Fruit fly (Drosophila melanogaster) whole organism, wandering third instar larva: ENCODE results near the gene hoe1.

Source experiments
- CG32264 ChIP-seq: fragments of 200-800 bp; sonication (Bioruptor generic); optimal IDR thresholded peaks from 2 replicates; lab custom pipeline; 2016; ENCODE audit warnings: missing biosample characterization, missing genetic modification characterization
- CG9705 ChIP-seq: fragments of 200-800 bp; sonication (Bioruptor generic); optimal IDR thresholded peaks from 2 replicates; lab custom pipeline; 2018; ENCODE audit warnings: missing biosample characterization, mild to moderate bottlenecking, missing genetic modification characterization
- CrebA ChIP-seq: fragments of 200-800 bp; sonication (Bioruptor generic); optimal IDR thresholded peaks from 2 replicates; lab custom pipeline; 2016; ENCODE audit warnings: missing biosample characterization, mild to moderate bottlenecking, missing genetic modification characterization, borderline replicate concordance
- Dfd ChIP-seq: fragments of >200 bp; optimal IDR thresholded peaks from 2 replicates; lab custom pipeline; 2017; ENCODE audit warnings: missing biosample characterization, missing genetic modification characterization
- Dif ChIP-seq: fragments of 200-275, 200-300 bp; sonication (Bioruptor generic); optimal IDR thresholded peaks from 2 replicates; lab custom pipeline; 2018; ENCODE audit warnings: missing biosample characterization, missing genetic modification characterization; ENCODE audit not compliant: partially characterized antibody
- GATAd ChIP-seq: sonication (Bioruptor generic); optimal IDR thresholded peaks from 2 replicates; lab custom pipeline; 2016; ENCODE audit warnings: missing biosample characterization, missing genetic modification characterization
- HLH106 ChIP-seq: fragments of 200-800 bp; optimal IDR thresholded peaks from 3 replicates; lab custom pipeline; 2019; ENCODE audit warnings: missing biosample characterization, mild to moderate bottlenecking, missing genetic modification characterization, moderate library complexity
- Hnf4 ChIP-seq: fragments of 200-800 bp; sonication (Bioruptor generic); optimal IDR thresholded peaks from 2 replicates; lab custom pipeline; 2016; ENCODE audit warnings: missing biosample characterization, mild to moderate bottlenecking, missing genetic modification characterization
- Hr78 ChIP-seq: fragments of >200 bp; optimal IDR thresholded peaks from 2 replicates; lab custom pipeline; 2017; ENCODE audit warnings: missing biosample characterization, missing genetic modification characterization
- Hr83 ChIP-seq: fragments of 200-300 bp; sonication (Bioruptor generic); optimal IDR thresholded peaks from 2 replicates; lab custom pipeline; 2016; ENCODE audit warnings: missing biosample characterization, mild to moderate bottlenecking, missing genetic modification characterization, moderate library complexity; ENCODE audit not compliant: poor library complexity, severe bottlenecking
- Jra ChIP-seq: sonication (Bioruptor generic); optimal IDR thresholded peaks from 2 replicates; lab custom pipeline; 2016; ENCODE audit warnings: missing biosample characterization, missing genetic modification characterization
- Mio ChIP-seq: sonication (Bioruptor generic); optimal IDR thresholded peaks from 2 replicates; lab custom pipeline; 2016; ENCODE audit warnings: missing biosample characterization, missing genetic modification characterization
- Myc ChIP-seq: fragments of >200 bp; optimal IDR thresholded peaks from 2 replicates; lab custom pipeline; 2017
- N ChIP-seq: fragments of >200 bp; optimal IDR thresholded peaks from 2 replicates; lab custom pipeline; 2018; ENCODE audit warnings: missing biosample characterization, missing external identifiers, missing genetic modification characterization
- OdsH ChIP-seq: fragments of 200-800 bp; sonication (Bioruptor generic); optimal IDR thresholded peaks from 2 replicates; lab custom pipeline; 2016; ENCODE audit warnings: missing biosample characterization, mild to moderate bottlenecking, missing genetic modification characterization
- Rel ChIP-seq, 2 experiments: fragments of 200-800 bp; sonication (Bioruptor generic) in 1 of 2; optimal IDR thresholded peaks; 2 replicates in 1 of 2; 3 replicates in 1 of 2; lab custom pipeline; 2016 to 2019; ENCODE audit warnings: mild to moderate bottlenecking in 2 of 2, missing biosample characterization in 2 of 2, missing genetic modification characterization in 2 of 2, moderate library complexity in 1 of 2
- Sp1 ChIP-seq: fragments of 200-800 bp; sonication (Bioruptor generic); optimal IDR thresholded peaks from 3 replicates; lab custom pipeline; 2019; ENCODE audit warnings: missing biosample characterization, mild to moderate bottlenecking, missing genetic modification characterization, moderate library complexity
- Vsx2 ChIP-seq: fragments of 200-300, 225-300 bp; sonication (Bioruptor generic); optimal IDR thresholded peaks from 2 replicates; lab custom pipeline; 2018; ENCODE audit warnings: missing biosample characterization, missing genetic modification characterization; ENCODE audit not compliant: partially characterized antibody
- br ChIP-seq: fragments of 200-800 bp; sonication (Bioruptor generic); optimal IDR thresholded peaks from 2 replicates; lab custom pipeline; 2016; ENCODE audit warnings: missing biosample characterization, missing genetic modification characterization
- brk ChIP-seq: fragments of 200-800 bp; sonication (Bioruptor generic); optimal IDR thresholded peaks from 2 replicates; lab custom pipeline; 2016; ENCODE audit warnings: missing biosample characterization, mild to moderate bottlenecking, missing genetic modification characterization
- dl ChIP-seq, 2 experiments: fragments of 175-275, 200-275 bp in 1 of 2; fragments of 200-275 bp in 1 of 2; sonication (Bioruptor generic); optimal IDR thresholded peaks; lab custom pipeline; 2018; ENCODE audit warnings: mild to moderate bottlenecking in 2 of 2, missing biosample characterization in 2 of 2, missing genetic modification characterization in 2 of 2, moderate library complexity in 2 of 2; ENCODE audit not compliant: partially characterized antibody in 2 of 2, insufficient read depth in 1 of 2
- dmrt93B ChIP-seq: fragments of 200-800 bp; sonication (Bioruptor generic); optimal IDR thresholded peaks from 2 replicates; lab custom pipeline; 2018; ENCODE audit warnings: missing biosample characterization, mild to moderate bottlenecking, missing genetic modification characterization
- dsf ChIP-seq: sonication (Bioruptor generic); optimal IDR thresholded peaks from 2 replicates; lab custom pipeline; 2016; ENCODE audit warnings: missing biosample characterization, missing genetic modification characterization, borderline replicate concordance
- ey ChIP-seq: fragments of 200-800 bp; sonication (Bioruptor generic); optimal IDR thresholded peaks from 2 replicates; lab custom pipeline; 2016; ENCODE audit warnings: missing biosample characterization, missing genetic modification characterization
- foxo ChIP-seq, 2 experiments: fragments of 200-800 bp; sonication (Bioruptor generic); optimal IDR thresholded peaks; 2 replicates in 1 of 2; 3 replicates in 1 of 2; lab custom pipeline; 2016 to 2017; ENCODE audit warnings: missing biosample characterization in 2 of 2, missing genetic modification characterization in 2 of 2
- fru ChIP-seq: fragments of 200-800 bp; sonication (Bioruptor generic); optimal IDR thresholded peaks from 3 replicates; lab custom pipeline; 2016; ENCODE audit warnings: missing biosample characterization, mild to moderate bottlenecking, missing genetic modification characterization
- h ChIP-seq: fragments of 200-800 bp; sonication (Bioruptor generic); optimal IDR thresholded peaks from 3 replicates; lab custom pipeline; 2016; ENCODE audit warnings: missing biosample characterization, mild to moderate bottlenecking, missing genetic modification characterization
- jim ChIP-seq: fragments of 175-275, 200-325 bp; sonication (Bioruptor generic); optimal IDR thresholded peaks from 2 replicates; lab custom pipeline; 2016; ENCODE audit warnings: missing biosample characterization, mild to moderate bottlenecking, missing genetic modification characterization
- lola ChIP-seq: fragments of >200 bp; optimal IDR thresholded peaks from 2 replicates; lab custom pipeline; 2017; ENCODE audit warnings: missing biosample characterization, missing genetic modification characterization
- pan ChIP-seq: fragments of >200 bp; optimal IDR thresholded peaks from 2 replicates; lab custom pipeline; 2017
- psq ChIP-seq: fragments of 200-800 bp; sonication (Bioruptor generic); optimal IDR thresholded peaks from 3 replicates; lab custom pipeline; 2017; ENCODE audit warnings: missing biosample characterization, mild to moderate bottlenecking, missing genetic modification characterization, moderate library complexity
- rgr ChIP-seq: fragments of 200-800 bp; sonication (Bioruptor generic); optimal IDR thresholded peaks from 3 replicates; lab custom pipeline; 2016; ENCODE audit warnings: missing biosample characterization, mild to moderate bottlenecking, missing genetic modification characterization
- sage ChIP-seq: fragments of 200-800 bp; sonication (Bioruptor generic); optimal IDR thresholded peaks from 2 replicates; lab custom pipeline; 2016; ENCODE audit warnings: missing biosample characterization, mild to moderate bottlenecking, missing genetic modification characterization
- sv ChIP-seq: fragments of 200-800 bp; sonication (Bioruptor generic); optimal IDR thresholded peaks from 3 replicates; lab custom pipeline; 2016; ENCODE audit warnings: missing biosample characterization, missing genetic modification characterization
- tai ChIP-seq: sonication (Bioruptor generic); optimal IDR thresholded peaks from 2 replicates; lab custom pipeline; 2016; ENCODE audit warnings: missing biosample characterization, missing genetic modification characterization
- usp ChIP-seq: fragments of >200 bp; optimal IDR thresholded peaks from 2 replicates; lab custom pipeline; 2017; ENCODE audit warnings: missing biosample characterization, missing genetic modification characterization
- woc ChIP-seq: sonication (Bioruptor generic); optimal IDR thresholded peaks from 2 replicates; lab custom pipeline; 2016; ENCODE audit warnings: missing biosample characterization, mild to moderate bottlenecking, missing genetic modification characterization

The hoe1 gene

DNA sequence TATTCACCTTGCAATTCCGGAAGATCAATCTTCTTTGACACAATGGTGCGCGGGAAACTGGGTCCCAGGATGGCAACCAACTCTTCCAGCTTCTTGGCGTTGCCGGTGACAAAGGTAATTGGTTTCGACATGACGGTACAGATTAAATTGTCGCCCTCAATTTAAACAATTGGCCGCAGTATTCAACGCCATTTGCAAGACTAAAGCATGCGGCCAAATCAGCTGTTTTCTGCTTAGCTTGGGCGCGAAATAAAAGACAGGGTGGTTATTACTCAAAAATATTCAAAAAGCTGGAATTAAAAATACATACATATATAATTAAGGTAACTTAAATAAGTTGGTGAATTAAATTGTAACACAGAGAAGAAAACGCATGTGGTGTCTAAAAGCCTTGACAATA, 47.0 kb upstream of the hoe1 start, which contains the start of gene CG8891:
TSS of gene CG8891 (minus strand) at position 242 of the 400 bp plus-strand sequence.
- TF ChIP-seq Rel (GFP tag; optimal IDR thresholded peaks at IDR 0.05; lab: Kevin White, UChicago), result no peak
- TF ChIP-seq Rel (tag; optimal IDR thresholded peaks at IDR 0.05; lab: Kevin White, UChicago), result no peak
- TF ChIP-seq h (GFP tag; lab: Kevin White, UChicago), result no peak
- TF ChIP-seq jim, result no peak
- no peak for TF ChIP-seq Sp1 (GFP tag; lab: Kevin White, UChicago)
- no peak for TF ChIP-seq psq
- TF ChIP-seq dmrt93B (GFP tag; lab: Kevin White, UChicago), result no peak
- TF ChIP-seq Mio (GFP tag; lab: Kevin White, UChicago), result no peak
- TF ChIP-seq Dfd (GFP tag; lab: Kevin White, UChicago), result no peak

DNA sequence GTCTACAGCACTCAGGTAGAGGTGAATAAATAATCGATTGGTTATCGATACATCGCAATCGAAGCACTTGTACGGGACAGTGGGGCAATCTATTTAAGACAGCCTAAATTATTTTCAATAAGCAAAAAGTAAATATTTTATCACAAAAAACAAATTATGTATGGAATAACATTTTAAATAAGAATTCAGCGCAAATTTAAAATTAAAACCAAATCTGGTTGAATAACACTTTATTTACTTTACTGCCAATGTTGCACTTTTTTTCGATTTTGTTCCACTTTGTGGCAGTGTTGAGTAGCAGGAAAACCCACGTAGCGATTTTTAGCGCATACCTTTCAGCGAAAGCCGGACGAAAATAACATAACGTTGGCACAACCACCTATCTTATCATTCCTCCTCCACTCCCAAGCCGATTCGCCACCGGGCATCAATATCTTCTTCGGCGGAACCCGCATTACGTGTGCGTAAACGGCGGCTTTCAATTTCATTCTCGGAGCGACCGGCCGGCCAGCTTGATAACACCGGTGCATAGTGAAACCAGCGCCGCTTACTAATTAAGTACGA, 44.9 kb upstream of the hoe1 start, which contains the start of the genes Gmd and CG3792:
TSS of gene Gmd (minus strand) at position 36 of the 564 bp plus-strand sequence.
TSS of gene CG3792 (plus strand) at position 325 of the 564 bp plus-strand sequence.
- TF ChIP-seq woc (GFP tag; lab: Kevin White, UChicago) (peak; percentile 96), fru (GFP tag; lab: Kevin White, UChicago) (peak; percentile 96), jim (no peak), CG32264 (peak; percentile 80), sv (peak; percentile 97), CrebA (GFP tag; lab: Kevin White, UChicago) (no peak), HLH106 (tag; lab: Kevin White, UChicago) (peak; percentile 95), GATAd (GFP tag; lab: Kevin White, UChicago) (no peak), Dfd (GFP tag; lab: Kevin White, UChicago) (no peak), Vsx2 (GFP tag; lab: Kevin White, UChicago) (no peak), Dif (GFP tag; lab: Kevin White, UChicago) (no peak), sage (no peak), OdsH (GFP tag; lab: Kevin White, UChicago) (peak; percentile 92), pan (lab: Kevin White, UChicago) (no peak), ey (GFP tag; lab: Kevin White, UChicago) (peak; percentile 92), h (GFP tag; lab: Kevin White, UChicago) (peak; percentile 97), N (GFP tag; lab: Kevin White, UChicago) (no peak), Rel (GFP tag; optimal IDR thresholded peaks at IDR 0.05; lab: Kevin White, UChicago) (no peak), Rel (tag; optimal IDR thresholded peaks at IDR 0.05; lab: Kevin White, UChicago) (peak; percentile 81), Hr78 (GFP tag; lab: Kevin White, UChicago) (no peak), dsf (GFP tag; lab: Kevin White, UChicago) (peak; percentile 84), foxo (GFP tag; optimal IDR thresholded peaks at IDR 0.05; lab: Kevin White, UChicago) (peak; percentile 68 to 97), psq (peak; percentile 90), Jra (GFP tag; lab: Kevin White, UChicago) (peak; percentile 95), dl (GFP tag; optimal IDR thresholded peaks at IDR 0.05; lab: Kevin White, UChicago; ENCODE audit: insufficient read depth in 1 of 2, partially characterized antibody in 2 of 2) (no peak), Hr83 (no peak), Hnf4 (no peak), CG9705 (GFP tag; lab: Kevin White, UChicago) (peak; percentile 92), Mio (GFP tag; lab: Kevin White, UChicago) (peak; percentile 68), tai (no peak), lola (GFP tag; lab: Kevin White, UChicago) (no peak), brk (GFP tag; lab: Kevin White, UChicago) (no peak), Sp1 (GFP tag; lab: Kevin White, UChicago) (peak; percentile 88), usp (GFP tag; lab: Kevin White, UChicago) (no peak), dmrt93B (GFP tag; lab: Kevin White, UChicago) (no peak), rgr (peak; percentile 96), Myc (lab: Kevin White, UChicago) (peak; percentile 29), br (GFP tag; lab: Kevin White, UChicago) (peak; percentile 93)
- TF ChIP-seq, all 38 proteins: peak for 19
